Worm (Caenorhabditis elegans) whole organism, midembryonic: ENCODE measurements around the gene EGAP1.5.

Source experiments
- T22C8.4 ChIP-seq: fragments of 200-800 bp; sonication (Bioruptor generic); IDR thresholded peaks from 2 replicates; pipeline ENCODE4 v1.3.6; 2022; ENCODE audit warnings: missing genetic modification characterization, missing compliant biosample characterization
- cog-1 ChIP-seq: sonication (generic microtip); optimal IDR thresholded peaks from 2 replicates; lab custom pipeline; 2016; ENCODE audit warnings: missing genetic modification characterization, missing compliant biosample characterization
- flt-1 ChIP-seq: fragments of 200-800 bp; sonication (Bioruptor generic); IDR thresholded peaks from 2 replicates; pipeline ENCODE4 v1.3.6; 2022; ENCODE audit warnings: missing genetic modification characterization, missing compliant biosample characterization
- klf-2 ChIP-seq: fragments of 200-800 bp; sonication (Bioruptor generic); conservative IDR thresholded peaks from 2 replicates; pipeline ENCODE4 v1.3.6; 2022; ENCODE audit warnings: missing genetic modification reagents, missing genetic modification characterization, missing compliant biosample characterization
- med-1 ChIP-seq: sonication (generic microtip); optimal IDR thresholded peaks from 2 replicates; lab custom pipeline; 2017; ENCODE audit warnings: missing genetic modification characterization, mild to moderate bottlenecking, missing compliant biosample characterization, antibody characterized with exemption, missing genetic modification reagents; ENCODE audit not compliant: insufficient read depth
- ref-1 ChIP-seq: fragments of 200-800 bp; sonication (Bioruptor generic); conservative IDR thresholded peaks from 2 replicates; pipeline ENCODE4 v1.3.6; 2022; ENCODE audit warnings: missing genetic modification reagents, missing genetic modification characterization, missing compliant biosample characterization
- tab-1 ChIP-seq: fragments of 200-800 bp; sonication (Bioruptor generic); IDR thresholded peaks from 2 replicates; pipeline ENCODE4 v1.3.6; 2022; ENCODE audit warnings: missing genetic modification characterization, missing compliant biosample characterization
- ztf-23 ChIP-seq: fragments of 200-800 bp; sonication (Bioruptor generic); IDR thresholded peaks from 2 replicates; pipeline ENCODE4 v1.3.6; 2022; ENCODE audit warnings: missing genetic modification reagents, missing genetic modification characterization, missing compliant biosample characterization
- ztf-29 ChIP-seq: fragments of 200-800 bp; sonication (Bioruptor generic); IDR thresholded peaks from 2 replicates; pipeline ENCODE4 v1.3.6; 2022; ENCODE audit warnings: missing genetic modification reagents, missing genetic modification characterization, missing compliant biosample characterization

DNA sequence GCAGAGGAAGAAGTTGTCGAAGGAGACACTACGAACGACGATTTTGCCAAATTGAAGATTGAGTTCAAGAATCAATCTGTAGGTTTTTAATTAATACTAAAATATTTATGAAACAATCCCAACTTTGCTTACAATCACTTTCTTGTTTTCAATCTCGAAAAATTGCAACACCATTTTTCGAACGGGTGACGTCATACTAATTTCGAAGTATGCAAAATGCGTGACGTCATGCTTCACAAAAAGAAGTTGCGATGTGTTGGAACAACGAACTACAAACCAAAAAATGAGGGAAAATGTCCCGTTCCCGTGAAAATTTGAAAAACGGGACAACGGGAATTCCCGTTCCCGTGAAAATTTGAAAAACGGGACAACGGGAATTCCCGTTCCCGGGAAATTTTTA, 36.1 kb downstream of the EGAP1.5 start:
- TF ChIP-seq ref-1 (no peak), klf-2 (GFP tag; lab: Robert Waterston, UW) (no peak), flt-1 (no peak), T22C8.4 (GFP tag; lab: Robert Waterston, UW) (no peak), med-1 (GFP tag; lab: Kevin White, UChicago) (no peak), tab-1 (no peak), cog-1 (tag; lab: Kevin White, UChicago) (no peak), ztf-23 (GFP tag; lab: Robert Waterston, UW) (no peak), ztf-29 (GFP tag; lab: Robert Waterston, UW) (no peak)
